Fruit fly (Drosophila melanogaster): ENCODE data around the gene sws.
A peak's percentile ranks its signal among the peaks of the same experiment; 100 is the strongest.

DNA sequence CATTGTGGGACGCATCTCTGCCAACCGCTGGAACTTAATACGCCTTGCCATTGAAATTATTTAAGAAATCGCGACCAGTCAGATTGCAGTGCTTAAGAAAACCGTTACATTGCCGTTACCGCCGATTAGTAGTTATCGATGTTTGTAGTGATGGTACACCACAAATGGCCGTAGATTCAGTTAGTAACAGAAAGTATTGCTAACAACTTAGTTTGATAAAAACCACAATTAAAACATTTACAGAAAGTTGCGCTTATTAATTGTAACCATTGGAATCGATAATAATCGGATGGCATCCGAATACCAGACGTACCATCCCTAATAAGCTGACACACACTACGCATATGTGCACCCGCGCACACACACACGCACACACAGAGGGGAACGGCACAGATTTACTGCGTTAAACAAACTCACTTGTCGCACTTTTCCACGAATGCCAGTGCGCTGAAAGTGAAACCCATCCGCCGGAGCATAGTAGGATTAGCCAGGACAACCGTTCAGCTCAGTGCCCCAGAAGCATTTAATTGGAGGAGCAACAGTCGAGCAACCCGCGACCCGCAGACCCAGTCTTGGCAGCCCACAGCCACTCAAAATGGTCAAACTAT, 47.9 kb downstream of the sws start, which contains the start of the genes hdm and Ykt6:
- peak; percentile 84 for TF ChIP-seq CG7101 (tag; optimal IDR thresholded peaks at IDR 0.05)
- no peak for TF ChIP-seq kay (GFP tag; ENCODE audit: borderline replicate concordance)
- peak; percentile 72 for TF ChIP-seq tj (GFP tag; optimal IDR thresholded peaks at IDR 0.05)
- TF ChIP-seq CG14711 (tag; optimal IDR thresholded peaks at IDR 0.05), result peak; percentile 82
